Fruit fly (Drosophila melanogaster) Kc167 (cell line): ENCODE data around the gene mtDNA-helicase.

ENCODE experiments used
- Myc ChIP-seq: fragments of >200 bp; optimal IDR thresholded peaks from 2 replicates; lab custom pipeline; 2017; ENCODE audit warnings: missing external identifiers
- Sin3A ChIP-seq: fragments of >200 bp; optimal IDR thresholded peaks from 2 replicates; lab custom pipeline; 2018; ENCODE audit warnings: missing external identifiers
- h ChIP-seq: fragments of >200 bp; optimal IDR thresholded peaks from 3 replicates; lab custom pipeline; 2018; ENCODE audit warnings: missing external identifiers
- insv ChIP-seq: fragments of >200 bp; optimal IDR thresholded peaks from 3 replicates; lab custom pipeline; 2018; ENCODE audit warnings: missing external identifiers
- psq ChIP-seq: fragments of >200 bp; optimal IDR thresholded peaks from 2 replicates; lab custom pipeline; 2017; ENCODE audit warnings: missing external identifiers
- ttk ChIP-seq: sonication (Bioruptor generic); optimal IDR thresholded peaks from 2 replicates; lab custom pipeline; 2017; ENCODE audit warnings: missing external identifiers

The mtDNA-helicase gene

dm6 chr2L:9912570-9913260 lies 19.5 kb upstream of the mtDNA-helicase start, which contains the start of the genes Etl1 and Srp54:
Etl1 (minus strand) TSS chr2L:9912608.
Srp54 (plus strand) TSS chr2L:9912911.
- TF ChIP-seq psq (lab: Kevin White, UChicago) (no peak), Sin3A (no peak), h (no peak)

dm6 chr2L:9911783-9912182 lies 18.5 kb upstream of the mtDNA-helicase start:
- TF ChIP-seq Myc (lab: Kevin White, UChicago) (no peak), ttk (lab: Kevin White, UChicago) (no peak), insv (no peak), h (no peak), psq (lab: Kevin White, UChicago) (no peak), Sin3A (no peak)

dm6 chr2L:9908468-9908967 lies 15.3 kb upstream of the mtDNA-helicase start, which contains the start of gene CG13124:
CG13124 (minus strand) TSS chr2L:9908633.
- TF ChIP-seq psq (lab: Kevin White, UChicago), result no peak
- no peak for TF ChIP-seq h
- no peak for TF ChIP-seq Myc (lab: Kevin White, UChicago)
- no peak for TF ChIP-seq ttk (lab: Kevin White, UChicago)
- TF ChIP-seq insv, result no peak
- TF ChIP-seq Sin3A, result no peak

dm6 chr2L:9907320-9908256 lies 14.3 kb upstream of the mtDNA-helicase start:
- TF ChIP-seq Sin3A (no peak), ttk (lab: Kevin White, UChicago) (no peak), h (no peak), insv (no peak), Myc (lab: Kevin White, UChicago) (no peak)

- TF ChIP-seq insv (no peak), psq (lab: Kevin White, UChicago) (no peak)
These were observed 13.4 kb upstream of the mtDNA-helicase start for dm6 chr2L:9906641-9907040.

- TF ChIP-seq Myc (lab: Kevin White, UChicago), result no peak
- no peak for TF ChIP-seq h
- TF ChIP-seq psq (lab: Kevin White, UChicago), result no peak
- TF ChIP-seq insv, result no peak
- no peak for TF ChIP-seq ttk (lab: Kevin White, UChicago)
- no peak for TF ChIP-seq Sin3A
These were observed 9.8 kb upstream of the mtDNA-helicase start, which contains the start of gene Muc30E for dm6 chr2L:9903028-9903427. Muc30E (minus strand) TSS chr2L:9903128.

dm6 chr2L:9897296-9897695 lies 4.0 kb upstream of the mtDNA-helicase start, which contains the start of gene RpS2:
RpS2 (minus strand) TSS chr2L:9897552.
- TF ChIP-seq Myc (lab: Kevin White, UChicago), result no peak
- TF ChIP-seq h, result no peak
- no peak for TF ChIP-seq ttk (lab: Kevin White, UChicago)
- no peak for TF ChIP-seq psq (lab: Kevin White, UChicago)
- no peak for TF ChIP-seq insv
- no peak for TF ChIP-seq Sin3A

dm6 chr2L:9894871-9895364 lies 1.7 kb upstream of the mtDNA-helicase start, which contains the start of gene Bka:
Bka (plus strand) TSS chr2L:9895287.
- no peak for TF ChIP-seq Myc (lab: Kevin White, UChicago)
- TF ChIP-seq psq (lab: Kevin White, UChicago), result no peak
- TF ChIP-seq Sin3A, result no peak
- TF ChIP-seq h, result no peak

- no peak for TF ChIP-seq Sin3A
- TF ChIP-seq insv, result no peak
- TF ChIP-seq Myc (lab: Kevin White, UChicago), result no peak
- TF ChIP-seq h, result no peak
- TF ChIP-seq ttk (lab: Kevin White, UChicago), result no peak
These were observed 947 bp upstream of the mtDNA-helicase start for dm6 chr2L:9894193-9894592.

dm6 chr2L:9890576-9890975 lies 2.7 kb downstream of the mtDNA-helicase start, which contains the start of the genes CG34183 and CG4537:
CG34183 (minus strand) TSS chr2L:9890772.
CG4537 (plus strand) TSS chr2L:9890885.
- no peak for TF ChIP-seq psq (lab: Kevin White, UChicago)
- no peak for TF ChIP-seq Myc (lab: Kevin White, UChicago)
- TF ChIP-seq h, result no peak
- TF ChIP-seq insv, result no peak
- no peak for TF ChIP-seq ttk (lab: Kevin White, UChicago)
- no peak for TF ChIP-seq Sin3A

dm6 chr2L:9887856-9888269 lies 5.4 kb downstream of the mtDNA-helicase start, which contains the start of gene Fkbp59:
Fkbp59 (plus strand) TSS chr2L:9888005.
- TF ChIP-seq h (no peak), Myc (lab: Kevin White, UChicago) (no peak), Sin3A (no peak), psq (lab: Kevin White, UChicago) (no peak), insv (no peak), ttk (lab: Kevin White, UChicago) (no peak)

- TF ChIP-seq Sin3A (no peak), insv (no peak), h (no peak), Myc (lab: Kevin White, UChicago) (no peak)
These were observed 7.2 kb downstream of the mtDNA-helicase start, which contains the start of gene nAChRalpha6 for dm6 chr2L:9886086-9886485. nAChRalpha6 (minus strand) TSS chr2L:9886250.
